Worm (Caenorhabditis elegans): ENCODE data around the gene swt-4.
A peak's percentile ranks its signal among the peaks of the same experiment; 100 is the strongest.

swt-4 gene

DNA sequence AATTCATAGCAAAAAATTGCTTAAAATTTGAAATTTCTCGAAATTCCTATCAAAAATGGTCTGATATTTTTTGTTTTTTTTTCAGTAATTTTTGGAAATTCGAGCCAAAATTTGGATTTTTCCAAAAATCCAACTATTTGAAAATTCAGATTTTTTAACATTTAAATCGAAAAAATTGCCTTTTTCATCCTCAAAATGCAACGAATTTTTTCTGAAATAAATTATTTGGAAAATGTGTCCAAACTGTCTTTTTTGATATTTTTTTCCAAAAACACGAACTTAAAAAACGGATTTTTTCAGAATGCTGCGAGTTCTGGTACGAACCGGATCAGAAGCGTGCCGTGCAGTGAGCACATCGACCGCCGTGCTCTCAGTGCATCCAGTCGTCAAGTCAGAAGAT is 13.8 kb downstream of the swt-4 start, which contains the start of gene mrpl-22:
mrpl-22 (plus strand) TSS at position 301 of the 400 bp plus-strand sequence.
- no peak for TF ChIP-seq ZK546.5 (tag; optimal IDR thresholded peaks at IDR 0.05)
- TF ChIP-seq unc-62 (GFP tag; optimal IDR thresholded peaks at IDR 0.05): no peak
- TF ChIP-seq nhr-77 (tag; optimal IDR thresholded peaks at IDR 0.05): no peak
- TF ChIP-seq ceh-16 (tag; optimal IDR thresholded peaks at IDR 0.05): no peak
- TF ChIP-seq F13H6.1 (tag; optimal IDR thresholded peaks at IDR 0.05): no peak

DNA sequence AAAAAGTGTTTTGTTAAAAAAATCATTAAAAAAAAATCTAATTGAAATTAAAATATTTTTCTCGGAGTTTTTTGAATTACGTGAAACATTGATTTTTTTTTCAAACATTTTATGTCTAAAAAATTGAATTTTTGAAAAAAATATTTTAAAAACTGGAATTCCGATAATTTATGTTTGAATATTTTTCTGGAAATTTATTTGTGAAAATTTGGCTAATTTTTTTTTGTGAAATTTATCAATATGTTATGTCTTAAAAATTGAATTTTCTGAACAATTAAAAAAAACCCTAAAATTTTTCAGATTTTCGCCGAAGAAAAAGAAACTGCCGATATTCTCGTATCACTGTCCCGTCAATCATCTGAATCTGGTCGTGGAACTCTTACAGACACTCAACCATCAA is 16.6 kb downstream of the swt-4 start, which contains the start of gene Y39A1A.24:
Y39A1A.24 (plus strand) TSS at position 301 of the 400 bp plus-strand sequence.
- no peak for TF ChIP-seq ztf-11 (tag; optimal IDR thresholded peaks at IDR 0.05)
- no peak for TF ChIP-seq blmp-1 (tag; optimal IDR thresholded peaks at IDR 0.05; ENCODE audit: insufficient read depth)
- TF ChIP-seq sma-3 (GFP tag; optimal IDR thresholded peaks at IDR 0.05): no peak
- no peak for TF ChIP-seq nhr-23 (tag; optimal IDR thresholded peaks at IDR 0.05)
- TF ChIP-seq nhr-237 (tag; optimal IDR thresholded peaks at IDR 0.05): no peak

DNA sequence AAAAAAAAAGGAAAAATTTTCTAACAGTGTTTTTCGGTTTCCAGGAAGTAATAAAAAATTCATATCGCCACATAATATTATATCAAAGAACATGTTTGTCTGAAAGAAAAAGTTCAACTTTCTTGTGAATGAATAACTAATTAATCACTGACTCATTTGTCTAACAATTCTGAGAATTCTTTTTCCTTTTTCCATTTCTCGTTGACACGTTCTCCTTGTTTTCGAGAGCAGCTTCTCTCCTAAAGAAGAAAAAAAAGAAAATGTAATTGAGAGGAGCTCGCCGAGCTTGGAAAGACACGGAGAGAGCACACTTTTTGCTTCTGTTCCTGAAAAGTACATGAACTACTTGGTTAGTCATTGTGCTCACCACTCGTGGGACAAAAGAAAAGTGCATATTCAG is 20.8 kb downstream of the swt-4 start:
- TF ChIP-seq crh-2 (tag; optimal IDR thresholded peaks at IDR 0.05): peak; percentile 29
- TF ChIP-seq unc-55 (GFP tag; optimal IDR thresholded peaks at IDR 0.05): peak; percentile 62
- TF ChIP-seq nhr-237 (tag; optimal IDR thresholded peaks at IDR 0.05): no peak
- TF ChIP-seq lin-11 (tag; optimal IDR thresholded peaks at IDR 0.05): no peak
- TF ChIP-seq skn-1 (tag; optimal IDR thresholded peaks at IDR 0.05): no peak
- no peak for TF ChIP-seq sem-4 (tag; optimal IDR thresholded peaks at IDR 0.05)
- peak in 1 of 2 experiments; percentile 24 for TF ChIP-seq lsy-2 (tag; optimal IDR thresholded peaks at IDR 0.05)
- TF ChIP-seq C34F6.9 (tag; optimal IDR thresholded peaks at IDR 0.05): peak; percentile 75
- TF ChIP-seq elt-1 (tag; optimal IDR thresholded peaks at IDR 0.05): no peak
- no peak for TF ChIP-seq fos-1 (tag; optimal IDR thresholded peaks at IDR 0.05)
- TF ChIP-seq ztf-11 (tag; optimal IDR thresholded peaks at IDR 0.05): no peak
- TF ChIP-seq lin-13 (GFP tag; optimal IDR thresholded peaks at IDR 0.05): peak; percentile 7
- no peak for TF ChIP-seq sma-3 (GFP tag; optimal IDR thresholded peaks at IDR 0.05)

DNA sequence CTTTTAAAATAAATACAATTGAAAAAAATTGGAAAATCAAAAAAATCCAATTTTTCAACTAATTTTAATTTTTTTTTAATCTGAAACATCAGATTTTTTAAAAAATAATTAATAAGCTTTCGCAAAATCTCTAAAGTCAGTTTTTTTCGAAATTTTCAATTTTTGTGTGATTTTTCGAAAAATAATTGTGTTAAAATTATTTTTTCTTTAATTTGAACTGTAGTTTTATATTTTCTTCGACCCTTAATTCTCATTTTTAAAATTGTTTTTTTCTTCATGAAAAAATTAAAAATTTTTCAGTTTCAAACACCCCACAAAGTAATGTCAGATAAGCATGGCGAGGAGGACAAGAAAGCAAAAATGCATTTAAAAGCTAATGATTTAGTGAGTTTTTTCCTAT is 23.9 kb downstream of the swt-4 start, which contains the start of gene rabx-5:
rabx-5 (plus strand) TSS at position 301 of the 400 bp plus-strand sequence.
- TF ChIP-seq F13H6.1 (tag; optimal IDR thresholded peaks at IDR 0.05): no peak
- TF ChIP-seq ceh-82 (tag; optimal IDR thresholded peaks at IDR 0.05): no peak
- no peak for TF ChIP-seq alr-1 (tag; optimal IDR thresholded peaks at IDR 0.05)
- no peak for TF ChIP-seq mab-5 (tag; optimal IDR thresholded peaks at IDR 0.05)
- TF ChIP-seq dmd-4 (tag; optimal IDR thresholded peaks at IDR 0.05): no peak
- TF ChIP-seq unc-55 (GFP tag; optimal IDR thresholded peaks at IDR 0.05): no peak
- no peak for TF ChIP-seq Y55F3AM.14 (GFP tag; optimal IDR thresholded peaks at IDR 0.05)
- TF ChIP-seq sma-9 (GFP tag; optimal IDR thresholded peaks at IDR 0.05): no peak
- TF ChIP-seq sma-9 (tag; optimal IDR thresholded peaks at IDR 0.05): no peak
- TF ChIP-seq nhr-21 (tag; optimal IDR thresholded peaks at IDR 0.05): no peak
- TF ChIP-seq fos-1 (tag; optimal IDR thresholded peaks at IDR 0.05): no peak
- no peak for TF ChIP-seq snpc-4 (tag; optimal IDR thresholded peaks at IDR 0.05)
- no peak for TF ChIP-seq C34F6.9 (tag; optimal IDR thresholded peaks at IDR 0.05)
- TF ChIP-seq ztf-1 (GFP tag; conservative IDR thresholded peaks at IDR 0.05): no peak
- no peak for TF ChIP-seq sem-4 (tag; optimal IDR thresholded peaks at IDR 0.05)
- no peak for TF ChIP-seq elt-3 (tag; optimal IDR thresholded peaks at IDR 0.05)
- no peak for TF ChIP-seq aly-2 (tag; optimal IDR thresholded peaks at IDR 0.05)
- no peak for TF ChIP-seq unc-62 (GFP tag; optimal IDR thresholded peaks at IDR 0.05)

DNA sequence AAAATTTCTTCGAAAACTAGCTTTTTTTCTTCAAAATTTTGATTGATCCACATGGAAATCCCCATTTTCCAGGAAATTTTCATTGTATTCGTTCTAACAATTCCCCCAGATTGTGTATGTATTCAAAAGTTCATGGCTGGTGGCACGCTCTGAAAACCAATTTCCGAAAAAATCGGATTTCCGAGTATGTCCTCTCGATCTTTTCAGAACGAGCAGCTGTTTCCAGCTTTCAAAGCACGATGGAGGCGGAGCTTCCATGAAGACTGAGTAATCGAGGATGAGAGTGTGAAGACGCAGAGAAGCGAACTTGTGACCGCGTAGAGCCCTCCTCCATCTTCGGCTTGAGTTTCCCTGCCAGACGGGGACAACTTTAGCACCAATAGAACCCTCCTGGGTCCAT is 24.6 kb downstream of the swt-4 start:
- TF ChIP-seq sma-9 (GFP tag; optimal IDR thresholded peaks at IDR 0.05) (no peak), sma-9 (tag; optimal IDR thresholded peaks at IDR 0.05) (no peak), R02D3.7 (tag; optimal IDR thresholded peaks at IDR 0.05) (no peak), nhr-12 (tag; optimal IDR thresholded peaks at IDR 0.05) (no peak), snpc-4 (tag; optimal IDR thresholded peaks at IDR 0.05) (no peak), dmd-4 (tag; optimal IDR thresholded peaks at IDR 0.05) (no peak), unc-62 (GFP tag; optimal IDR thresholded peaks at IDR 0.05) (no peak), mab-5 (tag; optimal IDR thresholded peaks at IDR 0.05) (no peak), nhr-11 (tag; optimal IDR thresholded peaks at IDR 0.05) (no peak), elt-1 (tag; optimal IDR thresholded peaks at IDR 0.05) (no peak), ceh-82 (tag; optimal IDR thresholded peaks at IDR 0.05) (no peak), lin-11 (tag; optimal IDR thresholded peaks at IDR 0.05) (peak; percentile 55), ama-1 (optimal IDR thresholded peaks at IDR 0.05) (no peak), alr-1 (tag; optimal IDR thresholded peaks at IDR 0.05) (no peak), ztf-4 (tag; optimal IDR thresholded peaks at IDR 0.05) (no peak), ceh-16 (tag; optimal IDR thresholded peaks at IDR 0.05) (no peak), unc-39 (tag; optimal IDR thresholded peaks at IDR 0.05) (no peak), C34F6.9 (tag; optimal IDR thresholded peaks at IDR 0.05) (peak; percentile 18), nhr-77 (tag; optimal IDR thresholded peaks at IDR 0.05) (no peak), nhr-21 (tag; optimal IDR thresholded peaks at IDR 0.05) (peak; percentile 45), nhr-25 (tag; optimal IDR thresholded peaks at IDR 0.05) (no peak), zag-1 (tag; optimal IDR thresholded peaks at IDR 0.05) (no peak), mbf-1 (tag; optimal IDR thresholded peaks at IDR 0.05) (no peak), unc-55 (GFP tag; optimal IDR thresholded peaks at IDR 0.05) (peak; percentile 6), nhr-10 (tag; optimal IDR thresholded peaks at IDR 0.05) (no peak), Y55F3AM.14 (GFP tag; optimal IDR thresholded peaks at IDR 0.05) (no peak), aly-2 (tag; optimal IDR thresholded peaks at IDR 0.05) (no peak), nhr-6 (tag; optimal IDR thresholded peaks at IDR 0.05) (no peak), ZK546.5 (tag; optimal IDR thresholded peaks at IDR 0.05) (no peak), nhr-237 (tag; optimal IDR thresholded peaks at IDR 0.05) (no peak), lin-13 (GFP tag; optimal IDR thresholded peaks at IDR 0.05) (no peak), ztf-1 (GFP tag; conservative IDR thresholded peaks at IDR 0.05) (no peak), lsy-2 (tag; optimal IDR thresholded peaks at IDR 0.05) (peak in 1 of 2 experiments; percentile 23), sma-3 (GFP tag; optimal IDR thresholded peaks at IDR 0.05) (no peak)
